Fruit fly (Drosophila melanogaster): ENCODE data around the gene CG34295.

- TF ChIP-seq CG13204 (GFP tag; optimal IDR thresholded peaks at IDR 0.05), result no peak
- TF ChIP-seq CG12605 (GFP tag; IDR thresholded peaks at IDR 0.05), result no peak
- TF ChIP-seq CG34367 (tag; optimal IDR thresholded peaks at IDR 0.05), result no peak
- no peak for TF ChIP-seq fd96Ca (GFP tag; IDR thresholded peaks at IDR 0.05)
- TF ChIP-seq Snoo (tag; optimal IDR thresholded peaks at IDR 0.05), result no peak
- TF ChIP-seq Ets98B (GFP tag; IDR thresholded peaks at IDR 0.05), result no peak
- TF ChIP-seq Pif1B (GFP tag; optimal IDR thresholded peaks at IDR 0.05), result no peak
- no peak for TF ChIP-seq gl (tag; optimal IDR thresholded peaks at IDR 0.05)
- TF ChIP-seq CG9948 (tag; optimal IDR thresholded peaks at IDR 0.05), result no peak
Measured at dm6 chr3R:28744682-28745081, 44.7 kb upstream of the CG34295 start, which contains the start of gene AstA-R2.
